Fruit fly (Drosophila melanogaster) whole organism, embryonic: ENCODE data around the gene CG14868.

Experiments used
- Asciz ChIP-seq: fragments of 200-800 bp; sonication (Bioruptor generic); optimal IDR thresholded peaks from 2 replicates; lab custom pipeline; 2017; ENCODE audit warnings: missing biosample characterization, mild to moderate bottlenecking, missing genetic modification characterization, missing genetic modification reagents
- Bgb ChIP-seq: fragments of 200-800 bp; sonication (Bioruptor generic); IDR thresholded peaks from 2 replicates; pipeline ENCODE4 v1.3.6; 2022; ENCODE audit warnings: missing biosample characterization, missing genetic modification characterization; ENCODE audit not compliant: partially characterized antibody
- CG10147 ChIP-seq: fragments of 200-800 bp; sonication (Bioruptor generic); optimal IDR thresholded peaks from 2 replicates; lab custom pipeline; 2019; ENCODE audit warnings: missing biosample characterization, mild to moderate bottlenecking, missing genetic modification characterization, moderate library complexity
- CG12104 ChIP-seq: fragments of 200-800 bp; sonication (Bioruptor generic); optimal IDR thresholded peaks from 3 replicates; lab custom pipeline; 2016; ENCODE audit warnings: missing biosample characterization, missing genetic modification characterization
- CG13287 ChIP-seq: fragments of 200-800 bp; sonication (Bioruptor generic); IDR thresholded peaks from 2 replicates; pipeline ENCODE4 v1.3.6; 2022; ENCODE audit warnings: missing biosample characterization, missing genetic modification characterization; ENCODE audit not compliant: partially characterized antibody
- CG14860 ChIP-seq: fragments of 200-800 bp; sonication (Bioruptor generic); IDR thresholded peaks from 3 replicates; pipeline ENCODE4 v1.3.6; 2022; ENCODE audit warnings: missing biosample characterization, missing genetic modification characterization; ENCODE audit not compliant: partially characterized antibody
- CG15011 ChIP-seq: fragments of 200-800 bp; sonication (Bioruptor generic); optimal IDR thresholded peaks from 3 replicates; lab custom pipeline; 2018; ENCODE audit warnings: missing biosample characterization, mild to moderate bottlenecking, missing genetic modification characterization
- CG15514 ChIP-seq: fragments of 200-800 bp; sonication (Bioruptor generic); optimal IDR thresholded peaks from 3 replicates; lab custom pipeline; 2017; ENCODE audit warnings: missing biosample characterization, missing genetic modification characterization, mild to moderate bottlenecking, moderate library complexity, missing genetic modification reagents
- CG16813 ChIP-seq: fragments of 200-800 bp; sonication (Bioruptor generic); IDR thresholded peaks from 3 replicates; pipeline ENCODE4 v1.3.6; 2022; ENCODE audit warnings: missing biosample characterization, missing genetic modification characterization; ENCODE audit not compliant: partially characterized antibody
- CG18619 ChIP-seq: fragments of 200-800 bp; sonication (Bioruptor generic); optimal IDR thresholded peaks from 3 replicates; lab custom pipeline; 2017; ENCODE audit warnings: missing biosample characterization, mild to moderate bottlenecking, missing genetic modification characterization
- CG2116 ChIP-seq: fragments of 200-800 bp; sonication (Bioruptor generic); optimal IDR thresholded peaks from 3 replicates; lab custom pipeline; 2018; ENCODE audit warnings: missing biosample characterization, mild to moderate bottlenecking, missing genetic modification characterization
- CG33213 ChIP-seq: fragments of 200-800 bp; sonication (Bioruptor generic); optimal IDR thresholded peaks from 3 replicates; lab custom pipeline; 2016; ENCODE audit warnings: missing biosample characterization, missing genetic modification characterization
- CG4328 ChIP-seq: fragments of 200-800 bp; sonication (Bioruptor generic); optimal IDR thresholded peaks from 3 replicates; lab custom pipeline; 2017; ENCODE audit warnings: missing biosample characterization, missing genetic modification reagents, missing genetic modification characterization
- CG4617 ChIP-seq: fragments of 200-800 bp; sonication (Bioruptor generic); optimal IDR thresholded peaks from 3 replicates; lab custom pipeline; 2016; ENCODE audit warnings: missing biosample characterization, missing genetic modification characterization, borderline replicate concordance
- CG5180 ChIP-seq: fragments of 200-800 bp; sonication (Bioruptor generic); optimal IDR thresholded peaks from 3 replicates; lab custom pipeline; 2017; ENCODE audit warnings: missing biosample characterization, missing genetic modification characterization, mild to moderate bottlenecking, moderate library complexity, missing genetic modification reagents
- CG6683 ChIP-seq: fragments of 200-800 bp; sonication (Bioruptor generic); optimal IDR thresholded peaks from 2 replicates; lab custom pipeline; 2017; ENCODE audit warnings: missing biosample characterization, mild to moderate bottlenecking, missing genetic modification characterization, missing genetic modification reagents
- CG7786 ChIP-seq: fragments of 200-800 bp; sonication (Bioruptor generic); optimal IDR thresholded peaks from 2 replicates; lab custom pipeline; 2016; ENCODE audit warnings: missing biosample characterization, missing genetic modification characterization
- CG7928 ChIP-seq: fragments of 200-800 bp; sonication (Bioruptor generic); optimal IDR thresholded peaks from 2 replicates; lab custom pipeline; 2017; ENCODE audit warnings: missing biosample characterization, mild to moderate bottlenecking, missing genetic modification characterization
- CG8290 ChIP-seq, 3 experiments: fragments of 200-800 bp; sonication (Bioruptor generic); optimal IDR thresholded peaks; 2 replicates each; lab custom pipeline; 2016 to 2019; ENCODE audit warnings: missing biosample characterization in 3 of 3, missing genetic modification characterization in 3 of 3, mild to moderate bottlenecking in 2 of 3, moderate library complexity in 1 of 3
- CG9727 ChIP-seq: fragments of 200-800 bp; sonication (Bioruptor generic); optimal IDR thresholded peaks from 3 replicates; lab custom pipeline; 2017; ENCODE audit warnings: missing biosample characterization, mild to moderate bottlenecking, missing genetic modification characterization
- Dll ChIP-seq: fragments of 200-800 bp; sonication (Bioruptor generic); IDR thresholded peaks from 4 replicates; pipeline ENCODE4 v1.3.6; 2022; ENCODE audit warnings: missing biosample characterization, missing genetic modification characterization; ENCODE audit not compliant: partially characterized antibody
- Dp ChIP-seq: fragments of 200-800 bp; sonication (Bioruptor generic); optimal IDR thresholded peaks from 2 replicates; lab custom pipeline; 2018; ENCODE audit warnings: missing biosample characterization, mild to moderate bottlenecking, missing genetic modification characterization, moderate library complexity
- Fer1 ChIP-seq: fragments of 200-800 bp; sonication (Bioruptor generic); optimal IDR thresholded peaks from 2 replicates; lab custom pipeline; 2017; ENCODE audit warnings: missing biosample characterization, mild to moderate bottlenecking, missing genetic modification characterization
- Jarid2 ChIP-seq: fragments of 200-800 bp; sonication (Bioruptor generic); optimal IDR thresholded peaks from 3 replicates; lab custom pipeline; 2017; ENCODE audit warnings: mild to moderate bottlenecking, missing biosample characterization, missing genetic modification reagents, missing genetic modification characterization
- NK7.1 ChIP-seq: fragments of 200-800 bp; sonication (Bioruptor generic); optimal IDR thresholded peaks from 3 replicates; lab custom pipeline; 2016; ENCODE audit warnings: missing biosample characterization, missing genetic modification characterization
- Oli ChIP-seq: fragments of 200-800 bp; sonication (Bioruptor generic); optimal IDR thresholded peaks from 2 replicates; lab custom pipeline; 2018; ENCODE audit warnings: missing biosample characterization, mild to moderate bottlenecking, missing genetic modification characterization, moderate library complexity
- Pdp1 ChIP-seq, 2 experiments: fragments of 200-800 bp; sonication (Bioruptor generic); optimal IDR thresholded peaks; 3 replicates each; lab custom pipeline; 2016; ENCODE audit warnings: missing biosample characterization in 2 of 2, missing genetic modification characterization in 2 of 2, mild to moderate bottlenecking in 1 of 2, moderate library complexity in 1 of 2
- Trl ChIP-seq, 3 experiments: fragments of >200 bp in 2 of 3; fragments of 200-800 bp in 1 of 3; sonication (Bioruptor generic) in 1 of 3; optimal IDR thresholded peaks; 2 replicates in 1 of 3; 3 replicates in 2 of 3; lab custom pipeline; 2016 to 2017; ENCODE audit warnings: missing biosample characterization in 1 of 3, missing genetic modification characterization in 1 of 3
- bab2 ChIP-seq: fragments of 200-800 bp; sonication (Bioruptor generic); optimal IDR thresholded peaks from 2 replicates; lab custom pipeline; 2016; ENCODE audit warnings: missing biosample characterization, missing genetic modification characterization
- crp ChIP-seq, 2 experiments: fragments of 200-800 bp; sonication (Bioruptor generic); optimal IDR thresholded peaks; 2 replicates in 1 of 2; 3 replicates in 1 of 2; lab custom pipeline; 2017; ENCODE audit warnings: missing biosample characterization in 2 of 2, missing genetic modification characterization in 2 of 2, mild to moderate bottlenecking in 1 of 2, moderate library complexity in 1 of 2
- dmrt99B ChIP-seq: fragments of 200-800 bp; sonication (Bioruptor generic); optimal IDR thresholded peaks from 2 replicates; lab custom pipeline; 2018; ENCODE audit warnings: missing biosample characterization, mild to moderate bottlenecking, missing genetic modification characterization, moderate library complexity
- dpn ChIP-seq, 2 experiments: fragments of 200-800 bp; sonication (Bioruptor generic); optimal IDR thresholded peaks; 3 replicates each; lab custom pipeline; 2016; ENCODE audit warnings: missing biosample characterization in 2 of 2, missing genetic modification characterization in 2 of 2
- emc ChIP-seq: fragments of 200-800 bp; sonication (Bioruptor generic); optimal IDR thresholded peaks from 2 replicates; lab custom pipeline; 2016; ENCODE audit warnings: missing biosample characterization, missing genetic modification characterization
- fd3F ChIP-seq: fragments of 200-800 bp; sonication (Bioruptor generic); optimal IDR thresholded peaks from 2 replicates; lab custom pipeline; 2018; ENCODE audit warnings: missing biosample characterization, mild to moderate bottlenecking, missing genetic modification characterization, moderate library complexity
- gro ChIP-seq: fragments of 200-800 bp; sonication (Bioruptor generic); optimal IDR thresholded peaks from 2 replicates; lab custom pipeline; 2016; ENCODE audit warnings: missing biosample characterization, missing genetic modification characterization
- gt ChIP-seq: fragments of 200-800 bp; sonication (Bioruptor generic); IDR thresholded peaks from 2 replicates; pipeline ENCODE4 v1.3.6; 2022; ENCODE audit warnings: missing biosample characterization, missing genetic modification characterization
- hb ChIP-seq: fragments of 200-800 bp; sonication (Bioruptor generic); IDR thresholded peaks from 3 replicates; pipeline ENCODE4 v1.3.6; 2022; ENCODE audit warnings: missing biosample characterization, missing genetic modification characterization; ENCODE audit not compliant: partially characterized antibody
- mld ChIP-seq: fragments of 200-800 bp; sonication (Bioruptor generic); IDR thresholded peaks from 3 replicates; pipeline ENCODE4 v1.3.6; 2022; ENCODE audit warnings: missing biosample characterization, missing genetic modification characterization; ENCODE audit not compliant: partially characterized antibody
- nerfin-1 ChIP-seq: fragments of 200-800 bp; sonication (Bioruptor generic); optimal IDR thresholded peaks from 3 replicates; lab custom pipeline; 2019; ENCODE audit warnings: missing biosample characterization, mild to moderate bottlenecking, missing genetic modification characterization, moderate library complexity
- oc ChIP-seq: fragments of 200-800 bp; sonication (Bioruptor generic); optimal IDR thresholded peaks from 2 replicates; lab custom pipeline; 2018; ENCODE audit warnings: missing biosample characterization, mild to moderate bottlenecking, missing genetic modification characterization, moderate library complexity
- peb ChIP-seq: fragments of 200-800 bp; sonication (Bioruptor generic); IDR thresholded peaks from 2 replicates; pipeline ENCODE4 v1.3.6; 2022; ENCODE audit warnings: missing biosample characterization, missing genetic modification characterization
- schlank ChIP-seq: fragments of 200-800 bp; sonication (Bioruptor generic); optimal IDR thresholded peaks from 2 replicates; lab custom pipeline; 2018; ENCODE audit warnings: missing biosample characterization, mild to moderate bottlenecking, missing genetic modification characterization
- scrt ChIP-seq: fragments of 200-800 bp; sonication (Bioruptor generic); optimal IDR thresholded peaks from 2 replicates; lab custom pipeline; 2018; ENCODE audit warnings: missing biosample characterization, mild to moderate bottlenecking, missing genetic modification characterization, moderate library complexity
- sima ChIP-seq: fragments of 200-800 bp; sonication (Bioruptor generic); optimal IDR thresholded peaks from 2 replicates; lab custom pipeline; 2016; ENCODE audit warnings: missing biosample characterization, missing genetic modification characterization
- slp2 ChIP-seq: fragments of 200-800 bp; sonication (Bioruptor generic); optimal IDR thresholded peaks from 2 replicates; lab custom pipeline; 2016; ENCODE audit warnings: missing biosample characterization, missing genetic modification characterization
- ssp ChIP-seq: fragments of 200-800 bp; sonication (Bioruptor generic); IDR thresholded peaks from 2 replicates; pipeline ENCODE4 v1.3.6; 2022; ENCODE audit warnings: missing biosample characterization, missing genetic modification characterization
- tx ChIP-seq: fragments of 200-800 bp; sonication (Bioruptor generic); optimal IDR thresholded peaks from 2 replicates; lab custom pipeline; 2016; ENCODE audit warnings: missing biosample characterization, missing genetic modification characterization

Gene CG14868

dm6 chr3R:15332994-15333393, 36.8 kb downstream of the CG14868 start, which contains the start of the genes Fkbp39 and Cyfip (continued):
- TF ChIP-seq CG2116 (GFP tag; lab: Kevin White, UChicago) (peak; percentile 89), mld (peak; percentile 40; the same call in 1 of the 3 replicates), CG33213 (GFP tag; lab: Kevin White, UChicago) (peak; percentile 70), CG13287 (peak; percentile 85), oc (tag; lab: Kevin White, UChicago) (no peak), Oli (no peak), ssp (GFP tag; lab: Robert Waterston, UW) (peak; percentile 31; the same call in 1 of the 2 replicates), CG10147 (GFP tag; lab: Kevin White, UChicago) (no peak), Dp (GFP tag; lab: Kevin White, UChicago) (peak; percentile 71), fd3F (GFP tag; lab: Kevin White, UChicago) (no peak), CG15011 (GFP tag; lab: Kevin White, UChicago) (no peak), Jarid2 (GFP tag; lab: Kevin White, UChicago) (no peak), bab2 (GFP tag; lab: Kevin White, UChicago) (peak; percentile 29), schlank (tag; lab: Kevin White, UChicago) (no peak), CG7928 (peak; percentile 38), CG15514 (GFP tag; lab: Kevin White, UChicago) (peak; percentile 97), emc (GFP tag; lab: Kevin White, UChicago) (no peak), Pdp1 (GFP tag; optimal IDR thresholded peaks at IDR 0.05; lab: Kevin White, UChicago) (peak; percentile 30 to 90), CG7786 (GFP tag; lab: Kevin White, UChicago) (peak; percentile 34), CG18619 (GFP tag; lab: Kevin White, UChicago) (peak; percentile 45), CG6683 (GFP tag; lab: Kevin White, UChicago) (no peak), NK7.1 (GFP tag; lab: Kevin White, UChicago) (no peak), sima (GFP tag; lab: Kevin White, UChicago) (no peak), CG12104 (GFP tag; lab: Kevin White, UChicago) (no peak), gro (GFP tag; lab: Kevin White, UChicago) (peak; percentile 85), CG14860 (GFP tag; lab: Robert Waterston, UW) (0 out of 3 replicates have a peak, but pooled peaks have one; percentile 42), tx (GFP tag; lab: Kevin White, UChicago) (peak; percentile 59), crp (GFP tag; optimal IDR thresholded peaks at IDR 0.05; lab: Kevin White, UChicago) (peak in 1 of 2 experiments; percentile 52), CG9727 (GFP tag; lab: Kevin White, UChicago) (peak; percentile 2), CG5180 (GFP tag; lab: Kevin White, UChicago) (no peak), dmrt99B (tag; lab: Kevin White, UChicago) (no peak), Fer1 (GFP tag; lab: Kevin White, UChicago) (peak; percentile 69), peb (GFP tag; lab: Robert Waterston, UW) (no peak), nerfin-1 (tag; lab: Kevin White, UChicago) (no peak), Bgb (GFP tag; lab: Robert Waterston, UW) (peak; percentile 90), CG4328 (GFP tag; lab: Kevin White, UChicago) (no peak), CG16813 (GFP tag; lab: Robert Waterston, UW) (peak; percentile 74), Trl (optimal IDR thresholded peaks at IDR 0.05; lab: Kevin White, UChicago) (no peak), Trl (GFP tag; optimal IDR thresholded peaks at IDR 0.05; lab: Kevin White, UChicago) (peak; percentile 74), hb (GFP tag; lab: Robert Waterston, UW) (peak; percentile 70; the same call in 1 of the 3 replicates), scrt (no peak), Dll (GFP tag; lab: Robert Waterston, UW) (peak; percentile 74), CG8290 (GFP tag; optimal IDR thresholded peaks at IDR 0.05; lab: Kevin White, UChicago) (no peak), CG8290 (tag; optimal IDR thresholded peaks at IDR 0.05; lab: Kevin White, UChicago) (no peak), CG4617 (GFP tag; lab: Kevin White, UChicago) (peak; percentile 98), slp2 (GFP tag; lab: Kevin White, UChicago) (no peak), gt (GFP tag; lab: Robert Waterston, UW) (no peak), Asciz (GFP tag; lab: Kevin White, UChicago) (no peak), dpn (GFP tag; optimal IDR thresholded peaks at IDR 0.05; lab: Kevin White, UChicago) (peak; percentile 41 to 57)
